Fruit fly (Drosophila melanogaster) whole organism, wandering third instar larva: ENCODE results near the gene spri.
"Not testable (repeated sequence)": the region's sequence is repeated elsewhere in the genome, so short reads cannot be mapped to it uniquely, and the experiment has no call there.

Source experiments
- CG32264 ChIP-seq: fragments of 200-800 bp; sonication (Bioruptor generic); optimal IDR thresholded peaks from 2 replicates; lab custom pipeline; 2016; ENCODE audit warnings: missing biosample characterization, missing genetic modification characterization
- CG9705 ChIP-seq: fragments of 200-800 bp; sonication (Bioruptor generic); optimal IDR thresholded peaks from 2 replicates; lab custom pipeline; 2018; ENCODE audit warnings: missing biosample characterization, mild to moderate bottlenecking, missing genetic modification characterization
- CrebA ChIP-seq: fragments of 200-800 bp; sonication (Bioruptor generic); optimal IDR thresholded peaks from 2 replicates; lab custom pipeline; 2016; ENCODE audit warnings: missing biosample characterization, mild to moderate bottlenecking, missing genetic modification characterization, borderline replicate concordance
- Dfd ChIP-seq: fragments of >200 bp; optimal IDR thresholded peaks from 2 replicates; lab custom pipeline; 2017; ENCODE audit warnings: missing biosample characterization, missing genetic modification characterization
- Dif ChIP-seq: fragments of 200-275, 200-300 bp; sonication (Bioruptor generic); optimal IDR thresholded peaks from 2 replicates; lab custom pipeline; 2018; ENCODE audit warnings: missing biosample characterization, missing genetic modification characterization; ENCODE audit not compliant: partially characterized antibody
- GATAd ChIP-seq: sonication (Bioruptor generic); optimal IDR thresholded peaks from 2 replicates; lab custom pipeline; 2016; ENCODE audit warnings: missing biosample characterization, missing genetic modification characterization
- HLH106 ChIP-seq: fragments of 200-800 bp; optimal IDR thresholded peaks from 3 replicates; lab custom pipeline; 2019; ENCODE audit warnings: missing biosample characterization, mild to moderate bottlenecking, missing genetic modification characterization, moderate library complexity
- Hnf4 ChIP-seq: fragments of 200-800 bp; sonication (Bioruptor generic); optimal IDR thresholded peaks from 2 replicates; lab custom pipeline; 2016; ENCODE audit warnings: missing biosample characterization, mild to moderate bottlenecking, missing genetic modification characterization
- Hr83 ChIP-seq: fragments of 200-300 bp; sonication (Bioruptor generic); optimal IDR thresholded peaks from 2 replicates; lab custom pipeline; 2016; ENCODE audit warnings: missing biosample characterization, mild to moderate bottlenecking, missing genetic modification characterization, moderate library complexity; ENCODE audit not compliant: poor library complexity, severe bottlenecking
- Jra ChIP-seq: sonication (Bioruptor generic); optimal IDR thresholded peaks from 2 replicates; lab custom pipeline; 2016; ENCODE audit warnings: missing biosample characterization, missing genetic modification characterization
- Mio ChIP-seq: sonication (Bioruptor generic); optimal IDR thresholded peaks from 2 replicates; lab custom pipeline; 2016; ENCODE audit warnings: missing biosample characterization, missing genetic modification characterization
- OdsH ChIP-seq: fragments of 200-800 bp; sonication (Bioruptor generic); optimal IDR thresholded peaks from 2 replicates; lab custom pipeline; 2016; ENCODE audit warnings: missing biosample characterization, mild to moderate bottlenecking, missing genetic modification characterization
- Rel ChIP-seq, 2 experiments: fragments of 200-800 bp; sonication (Bioruptor generic) in 1 of 2; optimal IDR thresholded peaks; 2 replicates in 1 of 2; 3 replicates in 1 of 2; lab custom pipeline; 2016 to 2019; ENCODE audit warnings: mild to moderate bottlenecking in 2 of 2, missing biosample characterization in 2 of 2, missing genetic modification characterization in 2 of 2, moderate library complexity in 1 of 2
- Sp1 ChIP-seq: fragments of 200-800 bp; sonication (Bioruptor generic); optimal IDR thresholded peaks from 3 replicates; lab custom pipeline; 2019; ENCODE audit warnings: missing biosample characterization, mild to moderate bottlenecking, missing genetic modification characterization, moderate library complexity
- br ChIP-seq: fragments of 200-800 bp; sonication (Bioruptor generic); optimal IDR thresholded peaks from 2 replicates; lab custom pipeline; 2016; ENCODE audit warnings: missing biosample characterization, missing genetic modification characterization
- brk ChIP-seq: fragments of 200-800 bp; sonication (Bioruptor generic); optimal IDR thresholded peaks from 2 replicates; lab custom pipeline; 2016; ENCODE audit warnings: missing biosample characterization, mild to moderate bottlenecking, missing genetic modification characterization
- dmrt93B ChIP-seq: fragments of 200-800 bp; sonication (Bioruptor generic); optimal IDR thresholded peaks from 2 replicates; lab custom pipeline; 2018; ENCODE audit warnings: missing biosample characterization, mild to moderate bottlenecking, missing genetic modification characterization
- ey ChIP-seq: fragments of 200-800 bp; sonication (Bioruptor generic); optimal IDR thresholded peaks from 2 replicates; lab custom pipeline; 2016; ENCODE audit warnings: missing biosample characterization, missing genetic modification characterization
- foxo ChIP-seq, 2 experiments: fragments of 200-800 bp; sonication (Bioruptor generic); optimal IDR thresholded peaks; 2 replicates in 1 of 2; 3 replicates in 1 of 2; lab custom pipeline; 2016 to 2017; ENCODE audit warnings: missing biosample characterization in 2 of 2, missing genetic modification characterization in 2 of 2
- fru ChIP-seq: fragments of 200-800 bp; sonication (Bioruptor generic); optimal IDR thresholded peaks from 3 replicates; lab custom pipeline; 2016; ENCODE audit warnings: missing biosample characterization, mild to moderate bottlenecking, missing genetic modification characterization
- h ChIP-seq: fragments of 200-800 bp; sonication (Bioruptor generic); optimal IDR thresholded peaks from 3 replicates; lab custom pipeline; 2016; ENCODE audit warnings: missing biosample characterization, mild to moderate bottlenecking, missing genetic modification characterization
- jim ChIP-seq: fragments of 175-275, 200-325 bp; sonication (Bioruptor generic); optimal IDR thresholded peaks from 2 replicates; lab custom pipeline; 2016; ENCODE audit warnings: missing biosample characterization, mild to moderate bottlenecking, missing genetic modification characterization
- pan ChIP-seq: fragments of >200 bp; optimal IDR thresholded peaks from 2 replicates; lab custom pipeline; 2017
- psq ChIP-seq: fragments of 200-800 bp; sonication (Bioruptor generic); optimal IDR thresholded peaks from 3 replicates; lab custom pipeline; 2017; ENCODE audit warnings: missing biosample characterization, mild to moderate bottlenecking, missing genetic modification characterization, moderate library complexity
- rgr ChIP-seq: fragments of 200-800 bp; sonication (Bioruptor generic); optimal IDR thresholded peaks from 3 replicates; lab custom pipeline; 2016; ENCODE audit warnings: missing biosample characterization, mild to moderate bottlenecking, missing genetic modification characterization
- woc ChIP-seq: sonication (Bioruptor generic); optimal IDR thresholded peaks from 2 replicates; lab custom pipeline; 2016; ENCODE audit warnings: missing biosample characterization, mild to moderate bottlenecking, missing genetic modification characterization

spri gene

DNA sequence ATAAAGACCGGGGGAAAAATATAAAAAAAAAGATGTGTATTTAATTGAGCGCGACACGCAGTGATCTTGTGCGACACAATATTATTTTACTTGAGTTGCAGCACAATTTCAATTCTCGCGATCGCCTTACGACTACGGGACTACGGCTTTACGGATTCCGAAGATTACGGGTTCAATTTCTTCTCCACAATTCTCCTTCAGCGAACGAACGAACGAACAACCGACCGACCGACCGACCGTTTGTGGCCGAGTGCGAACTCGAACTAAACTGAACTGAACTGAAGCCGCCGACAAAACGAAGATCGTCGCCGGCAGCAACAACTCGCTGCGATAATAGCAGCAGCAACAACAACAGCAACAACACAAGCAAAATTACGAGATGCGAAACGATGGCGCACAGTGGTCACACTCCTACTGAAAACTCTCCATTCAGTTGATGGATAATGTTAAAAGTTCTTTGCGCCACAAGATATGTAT, at the start of gene spri:
TSS of gene spri (minus strand) at position 265 of the 477 bp plus-strand sequence.
- TF ChIP-seq OdsH (GFP tag; lab: Kevin White, UChicago) (peak; percentile 2), foxo (GFP tag; optimal IDR thresholded peaks at IDR 0.05; lab: Kevin White, UChicago) (peak in 1 of 2 experiments; percentile 6), brk (no peak), Sp1 (GFP tag; lab: Kevin White, UChicago) (peak; percentile 38), br (peak; percentile 41), h (peak; percentile 22), Dif (GFP tag; lab: Kevin White, UChicago) (peak; percentile 14), CrebA (no peak), rgr (GFP tag; lab: Kevin White, UChicago) (peak; percentile 36), pan (lab: Kevin White, UChicago) (no peak), Hnf4 (GFP tag; lab: Kevin White, UChicago) (peak; percentile 50), Rel (GFP tag; optimal IDR thresholded peaks at IDR 0.05; lab: Kevin White, UChicago) (no peak), Rel (tag; optimal IDR thresholded peaks at IDR 0.05; lab: Kevin White, UChicago) (peak; percentile 49), Dfd (GFP tag; lab: Kevin White, UChicago) (no peak), woc (GFP tag; lab: Kevin White, UChicago) (peak; percentile 65)

DNA sequence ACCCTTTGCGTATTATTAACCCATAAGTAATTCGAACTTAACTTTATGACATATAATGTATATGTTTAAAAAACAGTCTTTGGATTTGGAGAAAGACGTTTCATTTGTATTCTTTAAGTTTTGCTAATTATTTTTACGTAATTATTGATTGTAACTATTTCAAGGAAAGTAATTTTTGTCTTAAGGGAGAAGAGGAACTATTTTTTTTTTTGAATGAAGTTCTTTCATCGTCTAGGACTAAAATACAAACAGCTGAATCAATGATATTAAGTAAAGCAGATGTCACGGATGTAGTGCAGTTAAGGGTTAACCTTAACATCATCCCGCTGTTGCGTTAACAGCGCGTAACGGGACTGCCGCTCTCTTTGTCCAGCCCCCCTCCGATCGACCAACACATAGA, 43.7 kb upstream of the spri start:
- TF ChIP-seq Dfd (GFP tag; lab: Kevin White, UChicago), result no peak
- no peak for TF ChIP-seq CG32264 (GFP tag; lab: Kevin White, UChicago)
- peak; percentile 45 for TF ChIP-seq ey (GFP tag; lab: Kevin White, UChicago)
- TF ChIP-seq fru, result peak; percentile 61
- peak; percentile 27 for TF ChIP-seq rgr (GFP tag; lab: Kevin White, UChicago)
- peak in 1 of 2 experiments; percentile 62 for TF ChIP-seq foxo (GFP tag; optimal IDR thresholded peaks at IDR 0.05; lab: Kevin White, UChicago)
- TF ChIP-seq HLH106, result peak; percentile 18
- TF ChIP-seq Mio, result no peak
- peak; percentile 38 for TF ChIP-seq OdsH (GFP tag; lab: Kevin White, UChicago)
- no peak for TF ChIP-seq Dif (GFP tag; lab: Kevin White, UChicago)
- TF ChIP-seq br, result peak; percentile 24
- peak; percentile 58 for TF ChIP-seq h
- TF ChIP-seq Hr83 (GFP tag; lab: Kevin White, UChicago), result no peak
- no peak for TF ChIP-seq CG9705
- TF ChIP-seq Sp1 (GFP tag; lab: Kevin White, UChicago), result peak; percentile 35
- TF ChIP-seq Hnf4 (GFP tag; lab: Kevin White, UChicago), result no peak
- TF ChIP-seq dmrt93B (GFP tag; lab: Kevin White, UChicago), result peak; percentile 12
- no peak for TF ChIP-seq GATAd (GFP tag; lab: Kevin White, UChicago)
- TF ChIP-seq psq (GFP tag; lab: Kevin White, UChicago), result peak; percentile 36

DNA sequence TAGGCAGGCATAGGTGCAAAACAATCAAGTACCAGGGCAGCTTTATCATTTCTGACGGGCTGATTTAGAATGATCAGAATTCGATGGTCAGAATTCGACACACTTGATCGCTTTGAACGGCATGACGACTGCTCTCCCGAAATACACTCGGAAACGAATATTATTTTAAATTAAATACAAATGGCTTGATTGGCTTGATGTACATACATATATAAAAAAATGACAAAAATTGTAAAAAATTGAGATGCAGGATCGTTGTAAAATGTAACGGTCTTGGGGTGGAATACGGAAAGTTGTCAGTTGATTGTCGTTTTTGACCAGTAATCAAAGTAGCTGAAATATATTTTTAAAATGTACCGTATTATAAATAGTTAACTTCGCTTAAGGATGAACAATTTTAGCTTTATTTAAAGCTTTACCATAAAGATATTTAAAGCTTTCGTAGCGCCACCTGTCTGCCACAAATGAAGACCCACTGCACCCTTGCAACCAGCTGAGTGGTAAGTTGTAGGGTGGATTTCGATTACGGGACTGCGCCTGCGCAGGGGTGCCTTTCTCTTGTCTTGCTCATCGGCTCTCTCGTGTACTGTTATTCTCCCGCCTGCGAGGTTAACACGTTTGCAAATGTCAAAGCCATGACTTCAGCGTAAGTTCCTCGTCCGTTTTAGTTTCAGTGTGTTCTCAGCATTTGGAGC, 42.0 kb upstream of the spri start, which contains the start of the genes CG9806 and X11Lbeta:
TSS of gene CG9806 (minus strand) at position 51 of the 695 bp plus-strand sequence.
TSS of gene X11Lbeta (plus strand) at position 676 of the 695 bp plus-strand sequence.
- no peak for TF ChIP-seq ey (GFP tag; lab: Kevin White, UChicago)
- no peak for TF ChIP-seq Sp1 (GFP tag; lab: Kevin White, UChicago)
- no peak for TF ChIP-seq Jra (GFP tag; lab: Kevin White, UChicago)
- no peak for TF ChIP-seq Dfd (GFP tag; lab: Kevin White, UChicago)
- no peak for TF ChIP-seq Dif (GFP tag; lab: Kevin White, UChicago)

DNA sequence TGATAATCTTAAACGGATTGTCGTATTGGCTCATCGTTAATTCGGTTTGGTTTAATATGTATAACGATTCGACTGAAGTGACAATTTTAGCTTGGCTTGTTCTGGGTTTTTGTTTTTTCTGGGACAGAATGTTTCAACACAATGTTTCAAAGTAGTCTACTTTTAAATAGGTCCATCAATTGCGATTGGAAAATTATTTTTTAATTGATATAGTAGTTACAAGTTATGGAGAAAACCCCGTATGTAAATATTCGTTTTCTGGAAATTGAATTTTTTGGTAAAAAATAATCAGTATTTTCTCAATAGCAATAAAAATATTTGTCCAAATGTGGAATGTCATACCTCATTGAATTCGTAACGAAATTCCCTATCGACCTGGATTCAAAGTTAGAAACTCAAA, 37.9 kb upstream of the spri start, which contains the start of gene Rab9Db:
TSS of gene Rab9Db (minus strand) at position 101 of the 400 bp plus-strand sequence.
- not testable (repeated sequence) for TF ChIP-seq woc (GFP tag; lab: Kevin White, UChicago); HLH106; Rel (GFP tag; optimal IDR thresholded peaks at IDR 0.05; lab: Kevin White, UChicago); Rel (tag; optimal IDR thresholded peaks at IDR 0.05; lab: Kevin White, UChicago)

DNA sequence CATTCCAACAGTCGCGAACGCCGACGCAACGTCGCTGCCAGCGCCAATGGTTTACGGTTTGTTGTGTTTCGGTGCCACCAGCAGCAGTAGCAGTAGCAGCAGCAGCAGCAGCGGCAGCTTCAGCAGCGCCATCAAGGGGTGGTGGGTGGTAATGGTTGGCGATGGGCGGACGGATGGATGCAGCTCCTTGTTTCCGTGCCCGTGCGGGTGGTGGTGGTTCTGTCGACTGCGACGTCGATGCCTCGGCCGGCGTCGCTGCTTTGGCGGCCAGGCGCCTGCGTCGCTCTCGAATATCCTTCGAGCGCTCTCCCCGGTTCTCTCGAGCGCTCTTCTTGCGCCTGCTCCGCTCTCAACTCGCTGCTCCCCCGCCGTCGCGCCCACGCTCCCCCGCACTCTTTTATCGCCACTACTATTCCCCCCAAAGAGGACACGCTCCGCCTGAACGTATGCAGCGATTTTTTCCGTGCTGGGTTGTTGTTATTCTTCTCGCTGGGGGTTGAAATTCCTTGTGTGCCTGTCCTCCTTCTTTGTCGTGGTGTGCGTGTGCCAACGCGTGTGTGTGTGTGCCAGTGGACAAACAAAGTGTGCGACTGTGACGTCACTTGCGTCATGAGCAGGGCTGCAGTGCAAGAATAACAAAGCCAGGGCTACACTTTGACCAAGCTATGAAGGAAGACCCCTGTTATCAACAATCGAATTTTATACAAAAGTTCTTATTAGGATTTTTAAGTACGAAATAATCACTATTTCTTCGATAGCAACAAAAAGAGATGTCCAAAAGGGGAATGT, 36.2 kb upstream of the spri start:
- TF ChIP-seq fru (no peak), jim (GFP tag; lab: Kevin White, UChicago) (no peak)
- TF ChIP-seq, all 38 proteins: peak for 0
